Worm (Caenorhabditis elegans): ENCODE data around the gene C06B8.7.

Gene C06B8.7

ce11 chrV:15492518-15492917 lies 6.0 kb upstream of the C06B8.7 start, which contains the start of gene str-264:
Gene str-264 (minus strand): TSS chrV:15492618.
- TF ChIP-seq let-607 (tag; optimal IDR thresholded peaks at IDR 0.05) (no peak), rcor-1 (GFP tag; IDR thresholded peaks at IDR 0.05) (no peak)

ce11 chrV:15493680-15494079 lies 4.9 kb upstream of the C06B8.7 start, which contains the start of gene srh-218:
Gene srh-218 (plus strand): TSS chrV:15493980.
- no peak for TF ChIP-seq egrh-3 (GFP tag; IDR thresholded peaks at IDR 0.05)
- no peak for TF ChIP-seq cebp-1 (GFP tag; IDR thresholded peaks at IDR 0.05)
- no peak for TF ChIP-seq cebp-1 (tag; optimal IDR thresholded peaks at IDR 0.05)
- no peak for TF ChIP-seq egl-44 (GFP tag; IDR thresholded peaks at IDR 0.05)
- no peak for TF ChIP-seq hsf-1 (GFP tag; IDR thresholded peaks at IDR 0.05)
- no peak for TF ChIP-seq Y56A3A.18 (GFP tag; IDR thresholded peaks at IDR 0.05)
- no peak for TF ChIP-seq nfyb-1 (GFP tag; IDR thresholded peaks at IDR 0.05)
- no peak for TF ChIP-seq lsy-27 (tag; optimal IDR thresholded peaks at IDR 0.05; ENCODE audit: borderline replicate concordance, insufficient read depth)
- TF ChIP-seq madf-10 (tag; optimal IDR thresholded peaks at IDR 0.05) = no peak
- TF ChIP-seq B0035.1 (tag; optimal IDR thresholded peaks at IDR 0.05) = no peak
- TF ChIP-seq rec-8 (tag; optimal IDR thresholded peaks at IDR 0.05) = no peak
- no peak for TF ChIP-seq F57A8.1 (GFP tag; optimal IDR thresholded peaks at IDR 0.05)

ce11 chrV:15495169-15495568 lies 3.4 kb upstream of the C06B8.7 start, which contains the start of gene srh-219:
Gene srh-219 (plus strand): TSS chrV:15495469.
- TF ChIP-seq ceh-100 (GFP tag; IDR thresholded peaks at IDR 0.05) (no peak), Y56A3A.18 (GFP tag; IDR thresholded peaks at IDR 0.05) (no peak), ZK185.1 (tag; optimal IDR thresholded peaks at IDR 0.05; ENCODE audit: poor library complexity, severe bottlenecking) (no peak), egl-18 (GFP tag; IDR thresholded peaks at IDR 0.05) (no peak), sptf-2 (GFP tag; optimal IDR thresholded peaks at IDR 0.05) (no peak), mxl-1 (tag; optimal IDR thresholded peaks at IDR 0.05) (no peak), rcor-1 (GFP tag; IDR thresholded peaks at IDR 0.05) (no peak), C06A6.2 (GFP tag; conservative IDR thresholded peaks at IDR 0.05) (no peak), mcd-1 (GFP tag; IDR thresholded peaks at IDR 0.05) (no peak), lag-1 (GFP tag; IDR thresholded peaks at IDR 0.05) (no peak), lin-26 (GFP tag; IDR thresholded peaks at IDR 0.05) (no peak), nhr-80 (tag; optimal IDR thresholded peaks at IDR 0.05) (no peak), T26A5.8 (tag; optimal IDR thresholded peaks at IDR 0.05) (no peak), tbx-9 (tag; optimal IDR thresholded peaks at IDR 0.05; ENCODE audit: borderline replicate concordance) (no peak), him-1 (tag; optimal IDR thresholded peaks at IDR 0.05) (no peak), pbrm-1 (GFP tag; IDR thresholded peaks at IDR 0.05) (no peak), snpc-1.1 (tag; optimal IDR thresholded peaks at IDR 0.05; ENCODE audit: insufficient read depth) (no peak), mes-4 (tag; optimal IDR thresholded peaks at IDR 0.05) (no peak)

ce11 chrV:15497731-15498130 lies 803 bp upstream of the C06B8.7 start:
- peak; percentile 74 for TF ChIP-seq pha-4 (tag; optimal IDR thresholded peaks at IDR 0.05)
- TF ChIP-seq aptf-3 (GFP tag; IDR thresholded peaks at IDR 0.05) = no peak
- TF ChIP-seq snpc-4 (GFP tag; optimal IDR thresholded peaks at IDR 0.05) = no peak
- TF ChIP-seq snpc-4 (tag; optimal IDR thresholded peaks at IDR 0.05) = peak in 2 of 4 experiments; percentile 27 to 54
- TF ChIP-seq ceh-79 (tag; optimal IDR thresholded peaks at IDR 0.05) = no peak
- no peak for TF ChIP-seq ztf-26 (tag; optimal IDR thresholded peaks at IDR 0.05)
- TF ChIP-seq nhr-80 (tag; optimal IDR thresholded peaks at IDR 0.05) = peak; percentile 97
- peak; percentile 65 for TF ChIP-seq attf-5 (GFP tag; optimal IDR thresholded peaks at IDR 0.05)
- peak; percentile 84 for TF ChIP-seq hmg-1.2 (GFP tag; IDR thresholded peaks at IDR 0.05)
- TF ChIP-seq ztf-3 (GFP tag; optimal IDR thresholded peaks at IDR 0.05) = no peak
